Fruit fly (Drosophila melanogaster) whole organism, pupa: Measurements from ENCODE around the gene mei-218.

Source experiments
- CG10348 ChIP-seq: fragments of 200-800 bp; sonication (Bioruptor generic); IDR thresholded peaks from 2 replicates; pipeline ENCODE4 v1.3.6; 2022; ENCODE audit warnings: missing biosample characterization, missing genetic modification characterization
- CG12605 ChIP-seq: fragments of 200-800 bp; sonication (Bioruptor generic); IDR thresholded peaks from 2 replicates; pipeline ENCODE4 v1.3.6; 2022; ENCODE audit warnings: missing biosample characterization, missing genetic modification characterization
- CG13204 ChIP-seq: fragments of 200-800 bp; sonication (Bioruptor generic); optimal IDR thresholded peaks from 2 replicates; lab custom pipeline; 2018; ENCODE audit warnings: missing biosample characterization, mild to moderate bottlenecking, missing genetic modification characterization, moderate library complexity
- CG14655 ChIP-seq: fragments of 200-800 bp; sonication (Bioruptor generic); optimal IDR thresholded peaks from 3 replicates; lab custom pipeline; 2017; ENCODE audit warnings: mild to moderate bottlenecking, missing biosample characterization, missing genetic modification reagents, missing genetic modification characterization
- CG15710 ChIP-seq: fragments of 200-800 bp; sonication (Bioruptor generic); optimal IDR thresholded peaks from 2 replicates; lab custom pipeline; 2018; ENCODE audit warnings: missing biosample characterization, mild to moderate bottlenecking, missing genetic modification characterization, moderate library complexity
- CG17806 ChIP-seq: fragments of 200-800 bp; sonication (Bioruptor generic); optimal IDR thresholded peaks from 2 replicates; lab custom pipeline; 2018; ENCODE audit warnings: missing biosample characterization, mild to moderate bottlenecking, missing genetic modification characterization, moderate library complexity
- CG32121 ChIP-seq: fragments of 200-800 bp; sonication (Bioruptor generic); IDR thresholded peaks from 2 replicates; pipeline ENCODE4 v1.3.6; 2022; ENCODE audit warnings: missing biosample characterization, missing genetic modification characterization
- CG34367 ChIP-seq: fragments of 200-800 bp; sonication (Bioruptor generic); optimal IDR thresholded peaks from 2 replicates; lab custom pipeline; 2018; ENCODE audit warnings: missing biosample characterization, mild to moderate bottlenecking, missing genetic modification characterization
- CG4496 ChIP-seq: fragments of 200-800 bp; sonication (Bioruptor generic); IDR thresholded peaks from 3 replicates; pipeline ENCODE4 v1.3.6; 2022; ENCODE audit warnings: missing biosample characterization, missing genetic modification characterization
- CG8159 ChIP-seq: fragments of 200-800 bp; sonication (Bioruptor generic); optimal IDR thresholded peaks from 3 replicates; lab custom pipeline; 2018; ENCODE audit warnings: missing biosample characterization, mild to moderate bottlenecking, missing genetic modification characterization, moderate library complexity
- CG8301 ChIP-seq: fragments of 200-800 bp; sonication (Bioruptor generic); optimal IDR thresholded peaks from 2 replicates; lab custom pipeline; 2018; ENCODE audit warnings: missing biosample characterization, mild to moderate bottlenecking, missing genetic modification characterization
- CG9948 ChIP-seq: fragments of 200-800 bp; sonication (Bioruptor generic); optimal IDR thresholded peaks from 2 replicates; lab custom pipeline; 2018; ENCODE audit warnings: missing biosample characterization, mild to moderate bottlenecking, missing genetic modification characterization, moderate library complexity
- D1 ChIP-seq: fragments of 200-800 bp; sonication (Bioruptor generic); optimal IDR thresholded peaks from 2 replicates; lab custom pipeline; 2018; ENCODE audit warnings: missing biosample characterization, mild to moderate bottlenecking, missing genetic modification characterization, moderate library complexity
- EcR ChIP-seq: fragments of 200-800 bp; sonication (Bioruptor generic); optimal IDR thresholded peaks from 3 replicates; lab custom pipeline; 2019; ENCODE audit warnings: missing biosample characterization, missing genetic modification characterization, mild to moderate bottlenecking, moderate library complexity, missing genetic modification reagents
- Ets98B ChIP-seq: fragments of 200-800 bp; sonication (Bioruptor generic); IDR thresholded peaks from 2 replicates; pipeline ENCODE4 v1.3.6; 2022; ENCODE audit warnings: missing biosample characterization, missing genetic modification characterization
- Pif1A ChIP-seq: fragments of 200-800 bp; sonication (Bioruptor generic); optimal IDR thresholded peaks from 3 replicates; lab custom pipeline; 2016; ENCODE audit warnings: missing biosample characterization, missing genetic modification characterization
- Pif1B ChIP-seq: fragments of 200-800 bp; sonication (Bioruptor generic); optimal IDR thresholded peaks from 3 replicates; lab custom pipeline; 2016; ENCODE audit warnings: missing biosample characterization, missing genetic modification characterization
- Snoo ChIP-seq: fragments of 200-800 bp; sonication (Bioruptor generic); optimal IDR thresholded peaks from 3 replicates; lab custom pipeline; 2017; ENCODE audit warnings: missing biosample characterization, mild to moderate bottlenecking, missing genetic modification characterization, inconsistent platforms
- fd96Ca ChIP-seq: fragments of 200-800 bp; sonication (Bioruptor generic); IDR thresholded peaks from 3 replicates; pipeline ENCODE4 v1.3.6; 2022; ENCODE audit warnings: missing biosample characterization, missing genetic modification characterization
- gl ChIP-seq: fragments of 200-800 bp; sonication (Bioruptor generic); optimal IDR thresholded peaks from 2 replicates; lab custom pipeline; 2018; ENCODE audit warnings: missing biosample characterization, mild to moderate bottlenecking, missing genetic modification characterization
- rn ChIP-seq: fragments of 200-800 bp; sonication (Bioruptor generic); IDR thresholded peaks from 2 replicates; pipeline ENCODE4 v1.3.6; 2022; ENCODE audit warnings: missing biosample characterization, missing genetic modification characterization

The mei-218 gene

DNA sequence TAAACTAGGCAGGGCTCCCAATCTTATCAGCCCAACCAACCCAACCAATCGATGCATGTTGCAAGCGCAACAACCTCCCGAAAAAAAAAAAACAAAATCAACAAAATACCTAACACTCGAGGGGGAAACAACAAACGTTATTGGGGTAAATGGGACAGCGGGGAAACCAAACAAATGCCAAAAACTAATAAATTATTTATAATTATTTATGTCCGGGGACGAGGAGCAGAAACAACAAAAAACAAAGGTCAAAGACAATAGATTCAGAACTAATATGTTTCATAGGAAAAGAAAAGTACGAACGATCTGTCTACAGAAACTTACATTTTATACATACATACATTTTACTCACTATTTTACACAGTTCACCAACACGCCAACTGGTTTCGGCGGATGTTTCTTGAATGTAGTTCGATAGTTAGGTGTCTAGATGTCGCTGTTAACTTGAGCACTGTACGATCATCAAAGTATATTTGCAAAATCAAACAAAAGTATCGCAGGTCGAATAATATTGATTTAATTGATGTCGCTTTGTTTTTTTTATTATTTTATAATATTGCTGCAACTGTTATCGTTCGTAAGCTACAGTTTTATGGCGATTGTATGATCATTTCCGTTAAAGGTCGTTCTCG is 32.9 kb upstream of the mei-218 start:
- TF ChIP-seq EcR (GFP tag; lab: Kevin White, UChicago): peak; percentile 45
- TF ChIP-seq D1: peak; percentile 20
- no peak for TF ChIP-seq gl
- TF ChIP-seq CG4496 (GFP tag; lab: Robert Waterston, UW): peak; percentile 10; the same call in 1 of the 3 replicates

DNA sequence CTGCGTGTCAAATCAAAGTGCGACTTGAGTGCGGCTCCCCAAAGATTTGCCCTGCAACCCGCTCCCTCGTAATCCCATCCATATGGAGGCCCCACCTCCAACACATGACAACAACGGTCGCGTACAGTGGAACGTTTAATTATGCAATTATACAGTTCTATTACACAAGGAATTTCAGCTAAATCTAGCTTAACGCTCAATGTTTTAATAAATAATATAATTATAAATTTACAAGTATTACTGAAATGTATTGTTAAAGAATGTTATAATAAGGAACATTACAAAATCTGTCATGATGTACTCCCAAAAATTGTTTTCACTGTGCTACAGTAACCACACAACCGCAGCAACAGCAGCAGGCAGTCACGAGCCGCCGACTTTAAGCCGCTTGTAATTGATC is 31.3 kb upstream of the mei-218 start:
- TF ChIP-seq fd96Ca (GFP tag; lab: Robert Waterston, UW) (peak; percentile 35; the same call in 1 of the 3 replicates), CG15710 (no peak), CG10348 (GFP tag; lab: Robert Waterston, UW) (no peak), rn (GFP tag; lab: Robert Waterston, UW) (no peak), CG8301 (tag; lab: Kevin White, UChicago) (peak; percentile 16), Pif1B (GFP tag; lab: Kevin White, UChicago) (no peak), CG9948 (tag; lab: Kevin White, UChicago) (no peak), Ets98B (GFP tag; lab: Robert Waterston, UW) (peak; percentile 32; the same call in 1 of the 2 replicates), D1 (no peak), CG14655 (GFP tag; lab: Kevin White, UChicago) (peak; percentile 37), CG32121 (GFP tag; lab: Robert Waterston, UW) (peak; percentile 59), CG4496 (GFP tag; lab: Robert Waterston, UW) (no peak), CG12605 (no peak), gl (no peak)

DNA sequence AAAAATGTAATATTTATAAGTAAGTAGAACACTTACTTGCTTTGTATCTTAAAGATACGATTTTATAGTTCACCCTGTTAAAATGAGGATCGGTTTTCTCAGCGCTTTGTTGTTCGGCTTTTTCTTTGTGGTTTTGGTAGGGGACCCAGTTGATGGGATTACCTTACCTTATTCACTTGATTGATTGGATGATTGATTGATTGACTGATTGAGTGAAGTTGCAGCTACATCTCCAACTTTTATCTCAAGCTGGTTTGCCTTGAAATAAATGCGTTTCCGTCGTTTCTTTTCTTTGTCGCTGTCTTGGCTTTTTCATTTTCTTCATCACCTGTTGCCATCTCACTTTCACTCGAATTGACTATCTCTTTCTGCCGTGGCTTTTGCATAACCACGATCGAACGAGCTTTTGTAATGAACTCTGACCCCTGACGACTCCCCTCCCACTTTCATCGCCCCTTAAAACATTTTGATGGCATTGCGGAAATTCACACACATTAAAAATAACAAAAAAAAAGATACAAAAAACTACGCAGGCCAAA is 30.1 kb upstream of the mei-218 start:
- TF ChIP-seq Ets98B (GFP tag; lab: Robert Waterston, UW): no peak

DNA sequence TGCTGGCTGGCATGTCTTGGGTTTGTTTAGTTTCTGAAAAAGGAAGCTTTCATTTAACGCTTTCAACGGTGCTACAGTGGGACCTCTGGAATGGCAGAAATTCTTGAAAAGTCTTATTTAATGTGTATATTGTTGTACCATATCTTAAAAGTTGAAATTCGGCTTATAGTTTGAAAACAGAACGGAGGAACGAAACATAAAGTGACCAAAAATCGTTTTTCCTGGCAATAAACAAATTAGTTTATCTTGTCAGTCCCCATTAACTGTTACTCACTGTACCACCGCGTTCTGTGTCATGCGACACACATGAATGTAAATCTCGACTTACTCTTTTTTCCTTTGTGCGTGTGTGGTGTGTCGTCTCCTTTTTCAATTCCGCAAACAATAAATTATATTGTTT is 29.3 kb upstream of the mei-218 start:
- TF ChIP-seq CG13204 (no peak), CG32121 (GFP tag; lab: Robert Waterston, UW) (no peak), CG34367 (tag; lab: Kevin White, UChicago) (no peak), CG4496 (GFP tag; lab: Robert Waterston, UW) (no peak), CG8301 (tag; lab: Kevin White, UChicago) (no peak), Snoo (tag; lab: Kevin White, UChicago) (peak; percentile 22), CG12605 (no peak), gl (no peak), Ets98B (GFP tag; lab: Robert Waterston, UW) (no peak), fd96Ca (GFP tag; lab: Robert Waterston, UW) (no peak), Pif1A (GFP tag; lab: Kevin White, UChicago) (peak; percentile 17), CG15710 (peak; percentile 11), D1 (no peak), CG10348 (GFP tag; lab: Robert Waterston, UW) (no peak), EcR (GFP tag; lab: Kevin White, UChicago) (no peak), rn (GFP tag; lab: Robert Waterston, UW) (no peak), CG9948 (tag; lab: Kevin White, UChicago) (no peak), CG14655 (GFP tag; lab: Kevin White, UChicago) (no peak), CG8159 (tag; lab: Kevin White, UChicago) (peak; percentile 26), CG17806 (tag; lab: Kevin White, UChicago) (peak; percentile 9), Pif1B (GFP tag; lab: Kevin White, UChicago) (no peak)

DNA sequence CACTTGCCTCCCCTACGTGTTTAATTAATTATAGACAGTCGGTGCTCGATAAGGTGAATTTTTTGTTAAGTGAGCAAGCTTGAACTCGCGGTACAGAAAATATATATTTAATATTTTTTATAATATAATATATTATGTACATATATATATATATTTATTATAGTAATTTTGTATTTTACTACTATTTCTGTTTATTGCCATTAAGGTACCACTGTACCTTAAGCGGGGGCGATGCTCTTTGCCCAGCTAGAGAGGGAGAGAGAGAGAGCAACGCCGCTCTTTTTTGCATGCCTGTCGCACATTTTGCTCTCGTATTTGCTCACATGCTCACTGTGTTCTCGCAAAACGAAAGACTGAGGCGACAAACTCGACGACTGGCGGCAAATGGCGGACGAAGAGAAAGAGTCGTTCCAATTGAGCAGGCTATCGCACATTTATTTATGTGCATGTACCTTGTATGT is 27.7 kb upstream of the mei-218 start:
- TF ChIP-seq CG32121 (GFP tag; lab: Robert Waterston, UW): peak; percentile 79
- TF ChIP-seq Ets98B (GFP tag; lab: Robert Waterston, UW): peak; percentile 79
- peak; percentile 69 for TF ChIP-seq CG15710
- TF ChIP-seq gl: no peak
- TF ChIP-seq CG8159 (tag; lab: Kevin White, UChicago): peak; percentile 77
- TF ChIP-seq CG17806 (tag; lab: Kevin White, UChicago): peak; percentile 67
- TF ChIP-seq CG4496 (GFP tag; lab: Robert Waterston, UW): peak; percentile 36; the same call in 1 of the 3 replicates
- peak; percentile 56 for TF ChIP-seq Pif1B (GFP tag; lab: Kevin White, UChicago)
- peak; percentile 47 for TF ChIP-seq Snoo (tag; lab: Kevin White, UChicago)
- peak; percentile 82 for TF ChIP-seq CG14655 (GFP tag; lab: Kevin White, UChicago)
- peak; percentile 35 for TF ChIP-seq Pif1A (GFP tag; lab: Kevin White, UChicago)
- no peak for TF ChIP-seq D1
- TF ChIP-seq CG9948 (tag; lab: Kevin White, UChicago): peak; percentile 70
- TF ChIP-seq CG13204: peak; percentile 35
- TF ChIP-seq fd96Ca (GFP tag; lab: Robert Waterston, UW): peak; percentile 69; the same call in 2 of the 3 replicates
- no peak for TF ChIP-seq rn (GFP tag; lab: Robert Waterston, UW)
- TF ChIP-seq EcR (GFP tag; lab: Kevin White, UChicago): peak; percentile 93
- peak; percentile 54 for TF ChIP-seq CG8301 (tag; lab: Kevin White, UChicago)
- TF ChIP-seq CG34367 (tag; lab: Kevin White, UChicago): peak; percentile 46
- TF ChIP-seq CG12605: peak; percentile 53; the same call in 1 of the 2 replicates
- TF ChIP-seq CG10348 (GFP tag; lab: Robert Waterston, UW): no peak

DNA sequence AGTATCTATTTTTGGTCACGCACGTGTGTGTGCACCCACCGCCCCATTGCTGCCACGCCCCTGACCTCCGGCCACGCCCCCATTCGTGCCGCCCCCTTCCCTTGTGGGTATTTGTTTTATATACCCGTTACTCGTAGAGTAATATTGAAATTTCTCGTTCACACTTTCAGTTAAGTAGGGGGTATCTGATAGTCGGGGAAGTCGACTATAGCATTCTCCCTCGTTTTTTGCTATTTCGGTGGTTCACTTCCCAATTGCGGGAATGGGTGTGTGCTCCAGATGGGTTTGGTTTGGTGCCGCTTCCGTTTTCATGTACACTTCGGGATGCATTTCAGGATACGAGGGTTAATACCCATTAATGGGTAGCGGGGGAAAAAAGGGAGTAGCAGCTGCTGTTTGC is 24.5 kb upstream of the mei-218 start:
- TF ChIP-seq fd96Ca (GFP tag; lab: Robert Waterston, UW) (no peak), CG4496 (GFP tag; lab: Robert Waterston, UW) (no peak), EcR (GFP tag; lab: Kevin White, UChicago) (no peak), D1 (no peak), Pif1A (GFP tag; lab: Kevin White, UChicago) (no peak), CG14655 (GFP tag; lab: Kevin White, UChicago) (no peak), Pif1B (GFP tag; lab: Kevin White, UChicago) (no peak), CG34367 (tag; lab: Kevin White, UChicago) (no peak), gl (no peak), Snoo (tag; lab: Kevin White, UChicago) (no peak), CG8159 (tag; lab: Kevin White, UChicago) (no peak), CG13204 (no peak), CG12605 (no peak), CG9948 (tag; lab: Kevin White, UChicago) (no peak)
